Fruit fly (Drosophila melanogaster): Measurements from ENCODE around the gene pum.

pum gene

dm6 chr3R:9083379-9083778, 154.1 kb downstream of the pum start (continued):
- TF ChIP-seq tna (GFP tag; IDR thresholded peaks at IDR 0.05; ENCODE audit: partially characterized antibody) (no peak), Xrp1 (GFP tag; IDR thresholded peaks at IDR 0.05) (peak; percentile 53; the same call in 1 of the 2 replicates), CG12219 (GFP tag; optimal IDR thresholded peaks at IDR 0.05) (peak; percentile 29), stc (GFP tag; IDR thresholded peaks at IDR 0.05) (peak; percentile 31; the same call in 1 of the 2 replicates), Drgx (GFP tag; IDR thresholded peaks at IDR 0.05) (0 out of 2 replicates have a peak, but pooled peaks have one; percentile 12), sisA (GFP tag; IDR thresholded peaks at IDR 0.05) (peak; percentile 48), Side (GFP tag; optimal IDR thresholded peaks at IDR 0.05) (no peak), mirr (GFP tag; optimal IDR thresholded peaks at IDR 0.05) (no peak), crol (GFP tag; IDR thresholded peaks at IDR 0.05) (no peak), gcm (GFP tag; optimal IDR thresholded peaks at IDR 0.05) (no peak), kni (GFP tag; optimal IDR thresholded peaks at IDR 0.05) (no peak), ci (GFP tag; IDR thresholded peaks at IDR 0.05) (peak; percentile 71; the same call in 1 of the 3 replicates), org-1 (GFP tag; optimal IDR thresholded peaks at IDR 0.05) (peak; percentile 20), fu2 (GFP tag; optimal IDR thresholded peaks at IDR 0.05) (no peak), Mrtf (GFP tag; IDR thresholded peaks at IDR 0.05) (no peak; the same call in 2 of the 3 replicates), seq (GFP tag; IDR thresholded peaks at IDR 0.05) (no peak), Pdp1 (GFP tag; optimal IDR thresholded peaks at IDR 0.05) (no peak), jigr1 (GFP tag; IDR thresholded peaks at IDR 0.05) (no peak), lov (optimal IDR thresholded peaks at IDR 0.05) (no peak), lov (GFP tag; IDR thresholded peaks at IDR 0.05) (no peak), bbx (GFP tag; IDR thresholded peaks at IDR 0.05; ENCODE audit: partially characterized antibody) (no peak), trh (GFP tag; optimal IDR thresholded peaks at IDR 0.05) (no peak), Ptx1 (GFP tag; IDR thresholded peaks at IDR 0.05) (peak; percentile 46), sr (GFP tag; IDR thresholded peaks at IDR 0.05) (no peak), CG3065 (GFP tag; optimal IDR thresholded peaks at IDR 0.05) (no peak), Kr (GFP tag; optimal IDR thresholded peaks at IDR 0.05) (no peak), CG43689 (GFP tag; IDR thresholded peaks at IDR 0.05) (no peak), Ravus (GFP tag; IDR thresholded peaks at IDR 0.05) (no peak), CG11398 (GFP tag; optimal IDR thresholded peaks at IDR 0.05) (no peak), sens-2 (GFP tag; IDR thresholded peaks at IDR 0.05) (no peak), CG15269 (tag; optimal IDR thresholded peaks at IDR 0.05) (peak; percentile 44), zf30C (GFP tag; optimal IDR thresholded peaks at IDR 0.05) (peak; percentile 28), HmgZ (tag; optimal IDR thresholded peaks at IDR 0.05) (no peak), lab (GFP tag; optimal IDR thresholded peaks at IDR 0.05) (peak; percentile 70), Myb (GFP tag; optimal IDR thresholded peaks at IDR 0.05) (no peak), Hand (GFP tag; optimal IDR thresholded peaks at IDR 0.05) (peak; percentile 25), slp2 (GFP tag; optimal IDR thresholded peaks at IDR 0.05) (no peak), HLH54F (GFP tag; optimal IDR thresholded peaks at IDR 0.05) (no peak), CG3838 (GFP tag; optimal IDR thresholded peaks at IDR 0.05) (no peak), CG1832 (GFP tag; optimal IDR thresholded peaks at IDR 0.05) (no peak), disco-r (GFP tag; optimal IDR thresholded peaks at IDR 0.05) (no peak), CG3163 (GFP tag; optimal IDR thresholded peaks at IDR 0.05) (no peak), CTCF (GFP tag; optimal IDR thresholded peaks at IDR 0.05) (no peak), knrl (GFP tag; IDR thresholded peaks at IDR 0.05; ENCODE audit: partially characterized antibody) (no peak), CG4424 (GFP tag; optimal IDR thresholded peaks at IDR 0.05) (no peak), CG2202 (tag; optimal IDR thresholded peaks at IDR 0.05) (no peak), Blimp-1 (GFP tag; optimal IDR thresholded peaks at IDR 0.05) (peak; percentile 75), otp (GFP tag; IDR thresholded peaks at IDR 0.05) (no peak), ATbp (GFP tag; optimal IDR thresholded peaks at IDR 0.05) (peak; percentile 6), kah (GFP tag; optimal IDR thresholded peaks at IDR 0.05) (no peak), CG10654 (GFP tag; optimal IDR thresholded peaks at IDR 0.05) (peak; percentile 2), Opbp (GFP tag; IDR thresholded peaks at IDR 0.05; ENCODE audit: partially characterized antibody) (no peak)
